Fruit fly (Drosophila melanogaster) whole organism, wandering third instar larva: ENCODE measurements around the gene CG13384.

ENCODE experiments used
- Abd-B ChIP-seq: fragments of >200 bp; optimal IDR thresholded peaks from 2 replicates; lab custom pipeline; 2017; ENCODE audit warnings: missing biosample characterization, missing genetic modification characterization
- Dfd ChIP-seq: fragments of >200 bp; optimal IDR thresholded peaks from 2 replicates; lab custom pipeline; 2017; ENCODE audit warnings: missing biosample characterization, missing genetic modification characterization
- Dif ChIP-seq: fragments of 200-275, 200-300 bp; sonication (Bioruptor generic); optimal IDR thresholded peaks from 2 replicates; lab custom pipeline; 2018; ENCODE audit warnings: missing biosample characterization, missing genetic modification characterization; ENCODE audit not compliant: partially characterized antibody
- GATAd ChIP-seq: sonication (Bioruptor generic); optimal IDR thresholded peaks from 2 replicates; lab custom pipeline; 2016; ENCODE audit warnings: missing biosample characterization, missing genetic modification characterization
- Hr83 ChIP-seq: fragments of 200-300 bp; sonication (Bioruptor generic); optimal IDR thresholded peaks from 2 replicates; lab custom pipeline; 2016; ENCODE audit warnings: missing biosample characterization, mild to moderate bottlenecking, missing genetic modification characterization, moderate library complexity; ENCODE audit not compliant: poor library complexity, severe bottlenecking
- Mio ChIP-seq: sonication (Bioruptor generic); optimal IDR thresholded peaks from 2 replicates; lab custom pipeline; 2016; ENCODE audit warnings: missing biosample characterization, missing genetic modification characterization
- Sp1 ChIP-seq: fragments of 200-800 bp; sonication (Bioruptor generic); optimal IDR thresholded peaks from 3 replicates; lab custom pipeline; 2019; ENCODE audit warnings: missing biosample characterization, mild to moderate bottlenecking, missing genetic modification characterization, moderate library complexity
- br ChIP-seq: fragments of 200-800 bp; sonication (Bioruptor generic); optimal IDR thresholded peaks from 2 replicates; lab custom pipeline; 2016; ENCODE audit warnings: missing biosample characterization, missing genetic modification characterization
- brk ChIP-seq: fragments of 200-800 bp; sonication (Bioruptor generic); optimal IDR thresholded peaks from 2 replicates; lab custom pipeline; 2016; ENCODE audit warnings: missing biosample characterization, mild to moderate bottlenecking, missing genetic modification characterization
- fru ChIP-seq: fragments of 200-800 bp; sonication (Bioruptor generic); optimal IDR thresholded peaks from 3 replicates; lab custom pipeline; 2016; ENCODE audit warnings: missing biosample characterization, mild to moderate bottlenecking, missing genetic modification characterization
- h ChIP-seq: fragments of 200-800 bp; sonication (Bioruptor generic); optimal IDR thresholded peaks from 3 replicates; lab custom pipeline; 2016; ENCODE audit warnings: missing biosample characterization, mild to moderate bottlenecking, missing genetic modification characterization
- lola ChIP-seq: fragments of >200 bp; optimal IDR thresholded peaks from 2 replicates; lab custom pipeline; 2017; ENCODE audit warnings: missing biosample characterization, missing genetic modification characterization
- psq ChIP-seq: fragments of 200-800 bp; sonication (Bioruptor generic); optimal IDR thresholded peaks from 3 replicates; lab custom pipeline; 2017; ENCODE audit warnings: missing biosample characterization, mild to moderate bottlenecking, missing genetic modification characterization, moderate library complexity
- usp ChIP-seq: fragments of >200 bp; optimal IDR thresholded peaks from 2 replicates; lab custom pipeline; 2017; ENCODE audit warnings: missing biosample characterization, missing genetic modification characterization

- TF ChIP-seq psq (peak; percentile 93), br (peak; percentile 82), Abd-B (GFP tag; lab: Kevin White, UChicago) (no peak), h (GFP tag; lab: Kevin White, UChicago) (peak; percentile 94), lola (GFP tag; lab: Kevin White, UChicago) (no peak), Dfd (no peak), Sp1 (GFP tag; lab: Kevin White, UChicago) (peak; percentile 96), GATAd (GFP tag; lab: Kevin White, UChicago) (peak; percentile 65), usp (GFP tag; lab: Kevin White, UChicago) (no peak), Mio (GFP tag; lab: Kevin White, UChicago) (peak; percentile 42), Hr83 (GFP tag; lab: Kevin White, UChicago) (peak; percentile 28), Dif (GFP tag; lab: Kevin White, UChicago) (no peak), brk (peak; percentile 94), fru (peak; percentile 92)
These were observed at the start of gene CG13384, which contains the start of gene Dad1 for dm6 chr2L:8384108-8384601.
